Worm (Caenorhabditis elegans): ENCODE results near the gene nhr-264.
"Not testable (repeated sequence)": the region's sequence is repeated elsewhere in the genome, so short reads cannot be mapped to it uniquely, and the experiment has no call there.

nhr-264 gene

DNA sequence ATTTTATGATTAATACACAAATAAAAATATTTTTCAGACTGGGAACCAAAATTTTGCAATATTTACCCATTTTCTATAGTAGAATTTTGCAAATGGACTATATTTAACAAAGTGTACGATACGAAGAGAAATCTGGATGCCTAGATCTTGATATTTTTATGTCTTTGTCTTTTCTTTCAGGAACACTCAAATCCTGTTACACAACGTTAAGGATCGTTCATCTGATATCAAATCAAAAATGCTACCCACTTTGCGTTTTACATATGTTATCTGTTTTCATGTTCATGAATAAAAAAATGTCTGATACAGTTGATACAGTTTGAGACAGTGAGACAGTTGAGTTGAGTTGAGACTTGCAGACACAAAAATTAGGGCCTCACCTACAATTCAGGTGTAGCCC is 2.6 kb upstream of the nhr-264 start, which contains the start of gene F49C12.1:
TSS of gene F49C12.1 (minus strand) at position 70 of the 400 bp plus-strand sequence.
- TF ChIP-seq nhr-232 (tag; optimal IDR thresholded peaks at IDR 0.05) (no peak), T23F11.4 (GFP tag; optimal IDR thresholded peaks at IDR 0.05) (no peak), unc-42 (tag; optimal IDR thresholded peaks at IDR 0.05) (no peak), gmeb-2 (tag; optimal IDR thresholded peaks at IDR 0.05) (no peak), npax-4 (tag; optimal IDR thresholded peaks at IDR 0.05) (no peak), lim-6 (tag; optimal IDR thresholded peaks at IDR 0.05) (no peak), C08G9.2 (tag; optimal IDR thresholded peaks at IDR 0.05) (no peak), rnt-1 (tag; optimal IDR thresholded peaks at IDR 0.05) (no peak), che-1 (tag; optimal IDR thresholded peaks at IDR 0.05) (no peak), C38D4.7 (GFP tag; optimal IDR thresholded peaks at IDR 0.05) (no peak), ceh-24 (tag; optimal IDR thresholded peaks at IDR 0.05) (no peak), hlh-8 (tag; optimal IDR thresholded peaks at IDR 0.05) (no peak), odd-2 (tag; optimal IDR thresholded peaks at IDR 0.05) (no peak), sox-2 (GFP tag; IDR thresholded peaks at IDR 0.05) (no peak), fax-1 (tag; optimal IDR thresholded peaks at IDR 0.05) (no peak), ceh-30 (tag; optimal IDR thresholded peaks at IDR 0.05) (no peak), ttx-3 (tag; optimal IDR thresholded peaks at IDR 0.05) (no peak), ceh-48 (tag; optimal IDR thresholded peaks at IDR 0.05) (no peak), F13H6.1 (tag; optimal IDR thresholded peaks at IDR 0.05) (no peak)

DNA sequence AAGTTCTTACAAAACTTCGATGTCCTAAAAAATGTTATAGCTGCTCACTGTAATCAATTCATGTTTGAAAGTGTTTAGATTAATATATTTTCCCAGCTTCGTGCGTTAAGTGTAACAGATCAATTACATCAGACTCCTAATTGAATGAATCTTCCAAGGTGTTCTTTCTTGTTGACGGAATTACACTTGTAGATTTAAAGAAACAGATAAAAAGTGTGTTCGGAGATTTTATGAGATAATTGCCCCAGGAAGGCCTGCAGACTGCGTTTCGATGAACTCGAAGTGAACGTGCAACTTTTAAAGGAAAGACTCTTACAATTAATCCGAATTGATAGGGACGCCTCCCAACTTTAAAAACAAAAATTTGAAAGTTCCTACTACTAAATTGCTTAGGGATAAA is 4.1 kb downstream of the nhr-264 start:
- TF ChIP-seq madf-2 (tag; optimal IDR thresholded peaks at IDR 0.05), result no peak
- no peak for TF ChIP-seq hlh-8 (tag; optimal IDR thresholded peaks at IDR 0.05)
- TF ChIP-seq pha-4 (tag; optimal IDR thresholded peaks at IDR 0.05), result no peak

DNA sequence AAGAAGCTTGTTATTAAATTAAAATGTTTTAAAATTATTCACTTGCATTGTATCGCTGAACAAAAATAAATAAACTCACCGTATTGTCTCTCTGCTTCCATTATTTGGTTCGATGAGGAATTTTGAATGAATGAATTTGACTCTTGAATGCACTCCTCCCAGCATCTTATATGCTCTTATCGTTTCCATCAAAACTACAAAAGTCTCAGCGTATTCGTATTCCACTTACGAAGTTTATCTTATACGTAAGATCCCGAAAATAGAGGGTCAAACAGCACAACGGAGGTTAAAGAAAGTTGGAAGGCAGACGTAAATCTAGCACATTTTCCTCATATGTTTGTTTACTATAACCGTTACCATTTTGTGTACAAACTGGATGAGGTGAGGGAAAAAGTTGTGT is 7.4 kb downstream of the nhr-264 start, which contains the start of gene nhr-267:
TSS of gene nhr-267 (minus strand) at position 101 of the 400 bp plus-strand sequence.
- not testable (repeated sequence) for TF ChIP-seq syd-9 (tag; optimal IDR thresholded peaks at IDR 0.05); lin-11 (tag; optimal IDR thresholded peaks at IDR 0.05); C38D4.7 (GFP tag; optimal IDR thresholded peaks at IDR 0.05)

DNA sequence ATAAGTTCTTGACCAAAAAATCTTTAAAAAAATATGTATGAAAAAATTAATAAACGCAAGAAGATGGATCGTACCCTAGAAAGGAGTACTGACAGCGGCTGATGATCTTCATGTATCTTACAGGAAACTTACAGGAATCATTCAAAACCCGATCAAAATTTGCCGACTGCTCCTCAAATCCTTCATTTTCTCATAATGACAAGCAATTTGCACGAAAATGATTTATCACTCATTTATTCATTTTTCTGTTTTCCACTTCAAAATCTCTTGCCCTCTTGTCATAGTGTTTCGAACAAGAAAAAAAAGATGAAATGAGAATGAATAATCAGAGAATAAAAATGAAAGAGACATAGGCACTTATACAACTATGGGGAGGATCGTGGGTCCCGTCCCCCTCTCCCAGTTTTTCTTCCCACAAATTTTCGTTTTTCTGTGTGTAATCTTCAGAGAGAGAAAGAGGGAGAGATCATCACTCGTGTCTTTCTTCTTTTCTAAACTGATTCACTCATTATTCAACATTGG is 19.7 kb downstream of the nhr-264 start, which contains the start of gene nmy-3:
TSS of gene nmy-3 (plus strand) at position 472 of the 522 bp plus-strand sequence.
- TF ChIP-seq npax-4 (tag; optimal IDR thresholded peaks at IDR 0.05) (no peak), pax-1 (tag; optimal IDR thresholded peaks at IDR 0.05) (no peak), F13H6.1 (tag; optimal IDR thresholded peaks at IDR 0.05) (no peak), zip-5 (tag; optimal IDR thresholded peaks at IDR 0.05) (no peak), elt-4 (tag; optimal IDR thresholded peaks at IDR 0.05) (no peak)

DNA sequence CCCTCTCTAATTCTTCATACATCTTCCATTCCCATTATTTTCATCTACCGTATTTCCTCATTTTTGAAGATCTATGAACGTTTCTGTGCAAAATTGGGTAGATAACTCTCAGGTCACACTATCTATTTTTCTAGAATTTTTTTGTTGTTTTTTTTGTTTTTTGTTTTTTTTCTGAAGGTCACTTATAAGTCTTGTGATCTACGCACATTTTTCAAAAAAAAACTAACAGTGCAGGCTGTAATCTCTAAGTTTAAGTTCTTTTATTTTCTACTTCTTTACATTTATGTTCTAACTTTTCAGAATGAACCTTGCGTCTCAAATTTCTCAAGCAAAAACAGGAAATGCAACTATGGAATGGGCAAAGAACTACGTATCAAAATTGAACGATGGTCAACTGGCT is 23.9 kb downstream of the nhr-264 start, which contains the start of gene flh-3:
TSS of gene flh-3 (plus strand) at position 301 of the 400 bp plus-strand sequence.
- TF ChIP-seq pag-3 (tag; optimal IDR thresholded peaks at IDR 0.05; ENCODE audit: borderline replicate concordance) (no peak), T23F11.4 (GFP tag; optimal IDR thresholded peaks at IDR 0.05) (no peak), unc-42 (tag; optimal IDR thresholded peaks at IDR 0.05) (no peak), hlh-8 (tag; optimal IDR thresholded peaks at IDR 0.05) (no peak), ceh-34 (tag; optimal IDR thresholded peaks at IDR 0.05) (no peak), pax-1 (tag; optimal IDR thresholded peaks at IDR 0.05) (no peak), fax-1 (tag; optimal IDR thresholded peaks at IDR 0.05) (no peak), ref-2 (tag; optimal IDR thresholded peaks at IDR 0.05) (no peak), ceh-30 (tag; optimal IDR thresholded peaks at IDR 0.05) (no peak), gmeb-2 (tag; optimal IDR thresholded peaks at IDR 0.05) (no peak), ceh-2 (tag; optimal IDR thresholded peaks at IDR 0.05) (no peak), unc-86 (tag; optimal IDR thresholded peaks at IDR 0.05) (no peak), mec-3 (tag; optimal IDR thresholded peaks at IDR 0.05; ENCODE audit: borderline replicate concordance) (no peak), pat-9 (tag; optimal IDR thresholded peaks at IDR 0.05) (no peak), hlh-13 (GFP tag; optimal IDR thresholded peaks at IDR 0.05) (no peak)
